Fruit fly (Drosophila melanogaster): ENCODE data around the gene CG17928.

The CG17928 gene

dm6 chr2L:16790671-16791270 lies 597 bp upstream of the CG17928 start, which contains the start of gene Cyt-b5-r (continued):
- peak; percentile 66 for TF ChIP-seq Ets65A (GFP tag)
- peak; percentile 18 for TF ChIP-seq sens (GFP tag)

DNA sequence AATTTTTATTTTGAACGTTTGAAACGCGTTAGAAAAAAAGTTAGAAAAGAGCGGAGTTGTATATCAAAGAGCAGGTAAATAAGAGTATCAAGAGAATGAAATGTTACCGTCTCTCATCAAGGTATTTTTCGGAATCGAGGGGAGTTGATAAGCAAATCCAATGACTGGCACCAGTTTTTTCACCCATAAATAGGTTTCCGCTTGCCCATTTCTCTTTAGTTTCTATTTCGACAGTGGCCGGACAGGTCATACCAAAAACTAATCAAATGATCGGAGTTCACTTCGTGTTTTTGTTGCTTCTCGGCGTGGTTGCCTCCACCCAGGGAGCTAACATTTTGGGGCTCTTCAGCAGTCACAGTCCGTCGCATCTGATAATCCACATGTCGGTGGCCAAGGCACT lies 2.6 kb downstream of the CG17928 start, which contains the start of gene Ugt37C2:
Ugt37C2 (plus strand) TSS at position 242 of the 400 bp plus-strand sequence.
- TF ChIP-seq psq (GFP tag; optimal IDR thresholded peaks at IDR 0.05) (no peak), CG11456 (GFP tag; IDR thresholded peaks at IDR 0.05) (0 out of 3 replicates have a peak, but pooled peaks have one; percentile 20), mirr (GFP tag; optimal IDR thresholded peaks at IDR 0.05) (peak; percentile 18), chinmo (GFP tag; IDR thresholded peaks at IDR 0.05; ENCODE audit: partially characterized antibody) (0 out of 4 replicates have a peak, but pooled peaks have one; percentile 30), Med (GFP tag) (peak; percentile 54), Trl (optimal IDR thresholded peaks at IDR 0.05) (peak; percentile 58 to 61), Trl (GFP tag; optimal IDR thresholded peaks at IDR 0.05) (no peak), lab (GFP tag; optimal IDR thresholded peaks at IDR 0.05) (peak; percentile 27), CG7963 (GFP tag; IDR thresholded peaks at IDR 0.05; ENCODE audit: partially characterized antibody) (0 out of 3 replicates have a peak, but pooled peaks have one; percentile 15), CG17385 (GFP tag; optimal IDR thresholded peaks at IDR 0.05) (no peak), Mad (GFP tag; optimal IDR thresholded peaks at IDR 0.05) (no peak), CG3163 (GFP tag; optimal IDR thresholded peaks at IDR 0.05) (peak; percentile 94), exex (tag; optimal IDR thresholded peaks at IDR 0.05) (peak; percentile 11), Dbx (GFP tag; IDR thresholded peaks at IDR 0.05) (0 out of 3 replicates have a peak, but pooled peaks have one; percentile 23), hbn (GFP tag; IDR thresholded peaks at IDR 0.05; ENCODE audit: partially characterized antibody) (0 out of 2 replicates have a peak, but pooled peaks have one; percentile 28), jing (GFP tag; optimal IDR thresholded peaks at IDR 0.05) (no peak), ranshi (GFP tag; IDR thresholded peaks at IDR 0.05) (0 out of 2 replicates have a peak, but pooled peaks have one; percentile 14), Dll (GFP tag; IDR thresholded peaks at IDR 0.05; ENCODE audit: partially characterized antibody) (no peak), dysf (GFP tag; IDR thresholded peaks at IDR 0.05) (no peak), Jarid2 (GFP tag; optimal IDR thresholded peaks at IDR 0.05) (peak; percentile 80), sug (tag; optimal IDR thresholded peaks at IDR 0.05) (peak; percentile 16), ken (GFP tag; IDR thresholded peaks at IDR 0.05) (0 out of 3 replicates have a peak, but pooled peaks have one; percentile 3), CG12769 (tag; optimal IDR thresholded peaks at IDR 0.05) (peak; percentile 40), sna (GFP tag; IDR thresholded peaks at IDR 0.05; ENCODE audit: partially characterized antibody) (no peak), CG8290 (GFP tag; optimal IDR thresholded peaks at IDR 0.05) (no peak), CG8290 (tag; optimal IDR thresholded peaks at IDR 0.05) (peak in 1 of 2 experiments; percentile 12)

DNA sequence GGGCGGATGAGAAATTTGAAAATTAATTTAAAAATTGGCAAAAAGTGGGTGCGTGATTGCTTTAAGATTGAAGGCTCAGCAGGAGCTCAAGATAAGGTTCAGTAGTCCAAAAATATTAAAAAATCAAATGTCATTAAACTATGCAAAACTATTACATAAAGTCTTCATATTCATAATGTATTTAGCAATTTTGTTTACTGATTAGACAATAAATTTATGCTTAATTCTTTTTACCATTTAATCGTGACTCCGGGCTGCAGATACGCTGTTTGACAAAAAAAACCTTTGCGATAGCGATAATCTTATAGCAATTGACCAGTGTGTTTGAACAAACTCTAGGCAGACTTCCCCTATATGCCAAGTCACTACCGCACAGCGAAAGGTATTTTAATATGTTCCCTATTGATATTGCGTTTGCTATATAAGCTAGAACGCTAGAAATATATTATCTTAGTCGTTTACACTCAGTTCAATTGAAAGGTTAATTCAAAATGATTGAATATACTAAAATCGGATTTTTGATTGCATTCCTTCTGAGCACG lies 4.8 kb downstream of the CG17928 start, which contains the start of gene Ugt37E1:
Ugt37E1 (plus strand) TSS at position 492 of the 542 bp plus-strand sequence.
- TF ChIP-seq H2.0 (GFP tag; IDR thresholded peaks at IDR 0.05): no peak
- TF ChIP-seq exex (tag; optimal IDR thresholded peaks at IDR 0.05): peak; percentile 59

- TF ChIP-seq Pdp1 (GFP tag; optimal IDR thresholded peaks at IDR 0.05): peak in 1 of 2 experiments; percentile 68
- TF ChIP-seq p53 (GFP tag; optimal IDR thresholded peaks at IDR 0.05): no peak
- no peak for TF ChIP-seq tll (GFP tag; optimal IDR thresholded peaks at IDR 0.05)
- no peak for TF ChIP-seq CG11247 (GFP tag; IDR thresholded peaks at IDR 0.05)
- TF ChIP-seq CG1647 (GFP tag; optimal IDR thresholded peaks at IDR 0.05): no peak
- TF ChIP-seq CG9215 (GFP tag; IDR thresholded peaks at IDR 0.05): no peak
- no peak for TF ChIP-seq CG42726 (GFP tag; IDR thresholded peaks at IDR 0.05; ENCODE audit: partially characterized antibody)
- TF ChIP-seq ham (GFP tag; IDR thresholded peaks at IDR 0.05): no peak
- TF ChIP-seq Blimp-1 (GFP tag; optimal IDR thresholded peaks at IDR 0.05): no peak
- TF ChIP-seq scrt (GFP tag; optimal IDR thresholded peaks at IDR 0.05): no peak
- peak; percentile 52 for TF ChIP-seq CG12769 (tag; optimal IDR thresholded peaks at IDR 0.05)
- TF ChIP-seq CG1233 (GFP tag; optimal IDR thresholded peaks at IDR 0.05): no peak
- TF ChIP-seq CG4854 (GFP tag; optimal IDR thresholded peaks at IDR 0.05): no peak
- TF ChIP-seq ac (GFP tag; optimal IDR thresholded peaks at IDR 0.05): no peak
- TF ChIP-seq jing (GFP tag; optimal IDR thresholded peaks at IDR 0.05): no peak
- TF ChIP-seq CG9797 (GFP tag; optimal IDR thresholded peaks at IDR 0.05): no peak
- no peak for TF ChIP-seq HmgD (GFP tag; optimal IDR thresholded peaks at IDR 0.05)
- TF ChIP-seq YL-1 (GFP tag; optimal IDR thresholded peaks at IDR 0.05): no peak
Measured at dm6 chr2L:16798705-16799104, 7.3 kb downstream of the CG17928 start, which contains the start of gene Ugt37D1. Gene Ugt37D1 (plus strand): TSS chr2L:16799025.
